Fruit fly (Drosophila melanogaster) Kc167 (cell line): Measurements from ENCODE around the gene CG33189.

ENCODE experiments used
- Myc ChIP-seq: fragments of >200 bp; optimal IDR thresholded peaks from 2 replicates; lab custom pipeline; 2017; ENCODE audit warnings: missing external identifiers
- insv ChIP-seq: fragments of >200 bp; optimal IDR thresholded peaks from 3 replicates; lab custom pipeline; 2018; ENCODE audit warnings: missing external identifiers
- psq ChIP-seq: fragments of >200 bp; optimal IDR thresholded peaks from 2 replicates; lab custom pipeline; 2017; ENCODE audit warnings: missing external identifiers
- ttk ChIP-seq: sonication (Bioruptor generic); optimal IDR thresholded peaks from 2 replicates; lab custom pipeline; 2017; ENCODE audit warnings: missing external identifiers

DNA sequence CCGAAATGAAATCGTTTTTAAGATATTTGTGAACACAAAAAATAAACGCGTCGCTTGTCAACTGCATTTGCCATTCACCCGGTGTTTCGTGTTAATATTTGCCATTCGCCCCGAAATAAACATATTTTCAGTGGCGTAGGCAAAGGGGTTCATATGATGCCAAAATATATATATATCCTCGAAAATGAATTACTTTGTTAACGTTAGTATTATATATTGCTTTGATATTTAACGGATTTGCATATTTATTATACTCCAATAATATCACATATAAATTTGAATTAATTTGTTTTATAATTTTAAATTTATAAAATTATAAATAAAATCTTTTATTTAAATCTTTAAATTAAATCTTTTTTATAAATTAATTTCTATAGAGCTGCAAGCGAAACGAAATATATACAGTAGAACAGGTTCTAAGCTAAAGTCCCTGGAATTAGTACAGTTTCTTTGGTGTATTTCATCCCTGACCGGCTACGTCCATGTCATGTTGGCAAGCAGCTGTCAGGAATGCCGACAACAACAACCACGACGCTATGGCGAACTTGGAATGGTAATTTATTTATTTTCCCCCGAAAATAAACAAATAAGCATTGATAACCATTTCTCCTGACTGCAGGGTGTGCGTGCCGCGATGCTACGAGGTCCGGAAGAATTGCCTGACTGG, 48.9 kb downstream of the CG33189 start, which contains the start of the genes M1BP and CG8202:
- TF ChIP-seq psq (lab: Kevin White, UChicago) (no peak), ttk (lab: Kevin White, UChicago) (no peak), Myc (lab: Kevin White, UChicago) (no peak), insv (no peak)
